Worm (Caenorhabditis elegans) whole organism, L4/young adult: Measurements from ENCODE around the gene C34C6.9.

Experiments
- W03F9.2 ChIP-seq: fragments of 150-350 bp; optimal IDR thresholded peaks from 2 replicates; lab custom pipeline; 2014; ENCODE audit warnings: missing biosample characterization, missing genetic modification characterization
- him-1 ChIP-seq: sonication (generic microtip); optimal IDR thresholded peaks from 2 replicates; lab custom pipeline; 2016; ENCODE audit warnings: missing genotype, missing genetic modification reagents, missing genetic modification characterization, missing compliant biosample characterization

DNA sequence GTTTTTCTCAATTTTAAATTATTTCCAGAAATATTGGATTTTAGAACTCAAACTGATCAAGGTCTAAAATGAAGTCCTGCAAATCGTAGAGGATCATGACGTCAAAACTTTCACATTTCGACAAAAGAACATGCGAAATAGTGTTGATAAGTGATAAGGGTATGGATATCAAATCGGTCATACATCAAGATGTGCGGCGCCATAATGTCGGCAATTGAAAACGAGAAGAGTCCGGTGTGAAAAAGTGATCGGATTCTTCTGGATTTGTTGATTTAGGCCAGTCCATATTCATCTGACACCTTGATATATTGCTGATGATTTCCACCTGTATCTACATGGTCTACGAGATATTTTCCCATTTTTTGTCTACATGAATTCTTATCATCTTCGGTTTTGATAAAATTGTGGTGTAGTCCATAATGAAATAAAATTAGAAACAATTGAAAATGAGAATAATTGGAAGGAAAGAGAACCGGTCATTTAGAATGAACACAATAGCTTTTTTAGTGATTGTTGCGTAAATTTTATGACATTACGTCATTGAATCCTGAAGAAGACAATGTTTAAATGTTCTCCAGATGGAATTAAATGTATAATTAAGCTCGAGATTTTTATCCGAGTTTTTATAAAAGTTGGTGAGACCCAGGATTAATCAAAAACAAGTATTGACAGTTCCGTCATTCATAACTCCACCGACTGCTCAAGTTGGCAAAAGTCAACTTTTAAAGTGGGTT lies 45.4 kb downstream of the C34C6.9 start:
- TF ChIP-seq W03F9.2 (tag; lab: Kevin White, UChicago) (no peak), him-1 (tag; lab: Kevin White, UChicago) (no peak)
